Worm (Caenorhabditis elegans) whole organism, L2 larva: ENCODE measurements around the gene mam-6.

Source experiments
- elt-3 ChIP-seq: sonication (generic microtip); optimal IDR thresholded peaks from 2 replicates; lab custom pipeline; 2017; ENCODE audit warnings: missing biosample characterization, missing genetic modification characterization
- lin-11 ChIP-seq: fragments of 150-350 bp; sonication (generic microtip); optimal IDR thresholded peaks from 2 replicates; lab custom pipeline; 2014; ENCODE audit warnings: missing biosample characterization, missing genetic modification characterization, inconsistent platforms, mixed read lengths
- nhr-11 ChIP-seq: fragments of 150-350 bp; optimal IDR thresholded peaks from 2 replicates; lab custom pipeline; 2014; ENCODE audit warnings: missing biosample characterization, missing genetic modification characterization
- nhr-77 ChIP-seq: fragments of 150-350 bp; optimal IDR thresholded peaks from 2 replicates; lab custom pipeline; 2014; ENCODE audit warnings: missing biosample characterization, missing genetic modification characterization
- skn-1 ChIP-seq: sonication (generic microtip); optimal IDR thresholded peaks from 2 replicates; lab custom pipeline; 2017; ENCODE audit warnings: missing biosample characterization, missing genetic modification characterization
- ztf-1 ChIP-seq: fragments of 200-800 bp; sonication (Bioruptor generic); conservative IDR thresholded peaks from 2 replicates; pipeline ENCODE4 v1.3.6; 2022; ENCODE audit warnings: missing genetic modification characterization, missing compliant biosample characterization
- ztf-4 ChIP-seq: fragments of 150-350 bp; optimal IDR thresholded peaks from 2 replicates; lab custom pipeline; 2014; ENCODE audit warnings: missing biosample characterization, missing genetic modification characterization

DNA sequence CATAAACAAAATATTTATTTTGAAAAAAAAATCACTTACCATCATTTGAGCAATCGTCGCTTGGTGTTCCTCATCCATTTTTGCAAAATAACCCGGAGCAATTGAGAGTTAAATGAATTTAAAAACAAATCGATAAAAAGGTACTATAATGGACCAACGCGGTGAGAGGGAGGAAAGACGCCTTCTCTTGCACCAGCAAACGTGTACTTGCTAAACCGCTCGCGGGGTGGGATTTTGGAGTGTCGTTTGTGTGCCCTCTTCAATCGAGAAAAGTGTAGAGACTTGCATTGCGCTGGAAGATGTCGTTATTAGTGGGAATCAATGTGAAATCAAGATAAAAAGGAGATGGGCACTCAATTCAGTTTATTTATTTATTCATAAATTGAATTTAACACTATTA, 14.7 kb upstream of the mam-6 start, which contains the start of gene H40L08.1:
- TF ChIP-seq skn-1 (tag; lab: Kevin White, UChicago) = no peak
- no peak for TF ChIP-seq nhr-11 (tag; lab: Kevin White, UChicago)
- TF ChIP-seq elt-3 = no peak
- TF ChIP-seq ztf-1 (GFP tag; lab: Robert Waterston, UW) = no peak
- TF ChIP-seq lin-11 = no peak
- no peak for TF ChIP-seq nhr-77
- TF ChIP-seq ztf-4 (tag; lab: Kevin White, UChicago) = no peak
